Worm (Caenorhabditis elegans): Measurements from ENCODE around the gene C14B9.8.

DNA sequence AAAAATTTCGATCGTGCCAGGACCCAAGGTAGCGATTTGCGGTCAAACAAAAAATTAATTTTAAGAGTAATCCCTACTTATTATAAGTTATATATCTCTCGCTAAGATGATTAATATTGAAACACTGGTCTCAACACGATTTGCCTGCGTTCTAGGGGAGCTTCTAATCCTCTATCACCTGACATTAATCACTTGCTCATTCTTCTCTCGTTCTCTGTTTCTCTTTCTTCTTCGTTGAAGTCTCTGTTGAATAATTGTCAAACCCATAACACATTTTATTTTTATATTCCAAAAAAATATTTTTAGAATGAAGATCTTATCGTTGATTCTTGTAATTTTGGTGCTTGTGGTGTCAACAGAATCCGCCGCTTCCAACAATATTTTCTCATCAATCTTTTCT is 10.7 kb upstream of the C14B9.8 start, which contains the start of gene D2007.1:
- TF ChIP-seq athp-1 (tag; optimal IDR thresholded peaks at IDR 0.05): no peak
- no peak for TF ChIP-seq dpl-1 (GFP tag; optimal IDR thresholded peaks at IDR 0.05)
- TF ChIP-seq attf-3 (GFP tag; conservative IDR thresholded peaks at IDR 0.05): no peak
